Fruit fly (Drosophila melanogaster) whole organism, prepupa: ENCODE measurements around the gene Dbct.

ENCODE experiments used
- Blimp-1 ChIP-seq: fragments of 200-800 bp; sonication (Bioruptor generic); optimal IDR thresholded peaks from 3 replicates; lab custom pipeline; 2017; ENCODE audit warnings: missing biosample characterization, missing genetic modification characterization, mild to moderate bottlenecking, moderate library complexity, missing genetic modification reagents
- CG11294 ChIP-seq: fragments of 200-800 bp; sonication (Bioruptor generic); IDR thresholded peaks from 2 replicates; pipeline ENCODE4 v1.3.6; 2022; ENCODE audit warnings: missing biosample characterization, missing genetic modification characterization
- CG15336 ChIP-seq: fragments of 200-800 bp; sonication (Bioruptor generic); IDR thresholded peaks from 2 replicates; pipeline ENCODE4 v1.3.6; 2022; ENCODE audit warnings: missing biosample characterization, missing genetic modification characterization
- CG16779 ChIP-seq: fragments of 200-800 bp; sonication (Bioruptor generic); optimal IDR thresholded peaks from 3 replicates; lab custom pipeline; 2017; ENCODE audit warnings: missing biosample characterization, mild to moderate bottlenecking, missing genetic modification characterization
- CG31627 ChIP-seq: fragments of 200-800 bp; sonication (Bioruptor generic); optimal IDR thresholded peaks from 3 replicates; lab custom pipeline; 2016; ENCODE audit warnings: missing biosample characterization, missing genetic modification characterization
- CG3919 ChIP-seq: fragments of 200-800 bp; sonication (Bioruptor generic); optimal IDR thresholded peaks from 3 replicates; lab custom pipeline; 2016; ENCODE audit warnings: missing biosample characterization, missing genetic modification characterization
- CG6163 ChIP-seq: fragments of 200-800 bp; sonication (Bioruptor generic); IDR thresholded peaks from 3 replicates; pipeline ENCODE4 v1.3.6; 2022; ENCODE audit warnings: missing biosample characterization, missing genetic modification characterization
- CG6276 ChIP-seq: fragments of 200-800 bp; sonication (Bioruptor generic); optimal IDR thresholded peaks from 2 replicates; lab custom pipeline; 2017; ENCODE audit warnings: missing biosample characterization, mild to moderate bottlenecking, missing genetic modification characterization
- CG6792 ChIP-seq: fragments of 200-800 bp; sonication (Bioruptor generic); optimal IDR thresholded peaks from 3 replicates; lab custom pipeline; 2016; ENCODE audit warnings: missing biosample characterization, missing genetic modification characterization
- CG6808 ChIP-seq: fragments of 200-800 bp; sonication (Bioruptor generic); optimal IDR thresholded peaks from 3 replicates; lab custom pipeline; 2017; ENCODE audit warnings: missing biosample characterization, missing genetic modification characterization, mild to moderate bottlenecking, moderate library complexity, missing genetic modification reagents
- CG6854 ChIP-seq: fragments of 200-800 bp; sonication (Bioruptor generic); optimal IDR thresholded peaks from 2 replicates; lab custom pipeline; 2017; ENCODE audit warnings: missing biosample characterization, mild to moderate bottlenecking, missing genetic modification characterization
- CG8119 ChIP-seq: fragments of 200-800 bp; sonication (Bioruptor generic); IDR thresholded peaks from 3 replicates; pipeline ENCODE4 v1.3.6; 2022; ENCODE audit warnings: missing biosample characterization, missing genetic modification characterization
- CG9139 ChIP-seq: fragments of 200-800 bp; sonication (Bioruptor generic); optimal IDR thresholded peaks from 3 replicates; lab custom pipeline; 2017; ENCODE audit warnings: missing biosample characterization, mild to moderate bottlenecking, missing genetic modification characterization
- Eip75B ChIP-seq: fragments of 200-800 bp; sonication (Bioruptor generic); optimal IDR thresholded peaks from 3 replicates; lab custom pipeline; 2016; ENCODE audit warnings: missing biosample characterization, missing genetic modification characterization
- Eip78C ChIP-seq: fragments of 200-800 bp; sonication (Bioruptor generic); peaks from one replicate; lab custom pipeline; 2016; ENCODE audit warnings: missing biosample characterization, missing genetic modification characterization
- Eip93F ChIP-seq: fragments of 200-800 bp; sonication (Bioruptor generic); optimal IDR thresholded peaks from 2 replicates; lab custom pipeline; 2016; ENCODE audit warnings: missing biosample characterization, mild to moderate bottlenecking, missing genetic modification characterization
- Hr38 ChIP-seq: sonication (Bioruptor generic); optimal IDR thresholded peaks from 2 replicates; lab custom pipeline; 2016; ENCODE audit warnings: missing biosample characterization, missing genetic modification characterization
- Hr39 ChIP-seq: fragments of 200-800 bp; sonication (Bioruptor generic); optimal IDR thresholded peaks from 2 replicates; lab custom pipeline; 2016; ENCODE audit warnings: missing biosample characterization, missing genetic modification characterization
- Hr4 ChIP-seq: fragments of 200-800 bp; sonication (Bioruptor generic); optimal IDR thresholded peaks from 3 replicates; lab custom pipeline; 2016; ENCODE audit warnings: missing biosample characterization, missing genetic modification characterization
- Lpt ChIP-seq: fragments of 200-800 bp; sonication (Bioruptor generic); optimal IDR thresholded peaks from 3 replicates; lab custom pipeline; 2016; ENCODE audit warnings: missing biosample characterization, missing genetic modification characterization
- OdsH ChIP-seq: fragments of 200-800 bp; sonication (Bioruptor generic); optimal IDR thresholded peaks from 3 replicates; lab custom pipeline; 2016; ENCODE audit warnings: missing biosample characterization, missing genetic modification characterization
- Sox14 ChIP-seq: fragments of 200-800 bp; sonication (Bioruptor generic); optimal IDR thresholded peaks from 3 replicates; lab custom pipeline; 2016; ENCODE audit warnings: missing biosample characterization, missing genetic modification characterization
- achi ChIP-seq: fragments of 200-800 bp; sonication (Bioruptor generic); optimal IDR thresholded peaks from 3 replicates; lab custom pipeline; 2016; ENCODE audit warnings: missing biosample characterization, missing genetic modification characterization
- acj6 ChIP-seq: fragments of 200-800 bp; sonication (Bioruptor generic); optimal IDR thresholded peaks from 3 replicates; lab custom pipeline; 2016; ENCODE audit warnings: missing biosample characterization, missing genetic modification characterization
- dac ChIP-seq: fragments of 200-800 bp; sonication (Bioruptor generic); optimal IDR thresholded peaks from 2 replicates; lab custom pipeline; 2017; ENCODE audit warnings: missing biosample characterization, mild to moderate bottlenecking, missing genetic modification characterization
- dsx ChIP-seq: fragments of 200-800 bp; optimal IDR thresholded peaks from 3 replicates; lab custom pipeline; 2019; ENCODE audit warnings: missing biosample characterization, mild to moderate bottlenecking, missing genetic modification characterization, moderate library complexity; ENCODE audit not compliant: poor library complexity, severe bottlenecking
- esn ChIP-seq: fragments of 200-800 bp; sonication (Bioruptor generic); optimal IDR thresholded peaks from 2 replicates; lab custom pipeline; 2016; ENCODE audit warnings: missing biosample characterization, mild to moderate bottlenecking, missing genetic modification characterization, moderate library complexity
- fd85E ChIP-seq: fragments of 200-800 bp; sonication (Bioruptor generic); optimal IDR thresholded peaks from 3 replicates; lab custom pipeline; 2016; ENCODE audit warnings: missing biosample characterization, missing genetic modification characterization
- fkh ChIP-seq: fragments of 200-800 bp; sonication (Bioruptor generic); optimal IDR thresholded peaks from 3 replicates; lab custom pipeline; 2017; ENCODE audit warnings: missing biosample characterization, mild to moderate bottlenecking, missing genetic modification characterization, moderate library complexity
- lz ChIP-seq: fragments of 200-800 bp; sonication (Bioruptor generic); optimal IDR thresholded peaks from 3 replicates; lab custom pipeline; 2016; ENCODE audit warnings: missing biosample characterization, missing genetic modification characterization
- spab ChIP-seq: fragments of 200-800 bp; sonication (Bioruptor generic); optimal IDR thresholded peaks from 2 replicates; lab custom pipeline; 2017; ENCODE audit warnings: missing biosample characterization, mild to moderate bottlenecking, missing genetic modification characterization, missing genetic modification reagents
- svp ChIP-seq: fragments of 200-800 bp; sonication (Bioruptor generic); peaks from one replicate; lab custom pipeline; 2016; ENCODE audit warnings: missing biosample characterization, missing genetic modification characterization
- topi ChIP-seq: fragments of 200-800 bp; sonication (Bioruptor generic); optimal IDR thresholded peaks from 3 replicates; lab custom pipeline; 2016; ENCODE audit warnings: missing biosample characterization, missing genetic modification characterization
- vri ChIP-seq: fragments of 200-800 bp; sonication (Bioruptor generic); optimal IDR thresholded peaks from 3 replicates; lab custom pipeline; 2016; ENCODE audit warnings: missing biosample characterization, mild to moderate bottlenecking, missing genetic modification characterization

Gene Dbct

dm6 chrX:15043700-15044225, 42.2 kb upstream of the Dbct start, which contains the start of gene CG5541 (continued):
- TF ChIP-seq esn (GFP tag; lab: Kevin White, UChicago) (peak; percentile 48), CG6854 (no peak), CG11294 (GFP tag; lab: Robert Waterston, UW) (no peak), CG3919 (peak; percentile 20), spab (GFP tag; lab: Kevin White, UChicago) (peak; percentile 27), CG9139 (GFP tag; lab: Kevin White, UChicago) (no peak), CG8119 (GFP tag; lab: Robert Waterston, UW) (no peak), acj6 (GFP tag; lab: Kevin White, UChicago) (peak; percentile 14), Blimp-1 (GFP tag; lab: Kevin White, UChicago) (no peak), Eip75B (peak; percentile 31), fd85E (GFP tag; lab: Kevin White, UChicago) (no peak), Hr38 (GFP tag; lab: Kevin White, UChicago) (no peak), Hr4 (GFP tag; lab: Kevin White, UChicago) (no peak), dsx (GFP tag; lab: Kevin White, UChicago) (peak; percentile 18), CG31627 (GFP tag; lab: Kevin White, UChicago) (no peak), dac (GFP tag; lab: Kevin White, UChicago) (no peak), Lpt (GFP tag; lab: Kevin White, UChicago) (no peak), Sox14 (GFP tag; lab: Kevin White, UChicago) (no peak), CG6276 (no peak), Hr39 (no peak)

dm6 chrX:15045608-15046007, 40.3 kb upstream of the Dbct start:
- TF ChIP-seq CG15336 (GFP tag; lab: Robert Waterston, UW) (no peak), Eip93F (GFP tag; lab: Kevin White, UChicago) (peak; percentile 6), vri (GFP tag; lab: Kevin White, UChicago) (peak; percentile 60), CG6854 (peak; percentile 12), Eip78C (peak; percentile 13), fkh (GFP tag; lab: Kevin White, UChicago) (peak; percentile 11)
- TF ChIP-seq, all 60 proteins: peak for 5

dm6 chrX:15048713-15049112, 37.2 kb upstream of the Dbct start:
- TF ChIP-seq CG6808 (GFP tag; lab: Kevin White, UChicago) (no peak), CG6163 (peak; percentile 74; the same call in 2 of the 3 replicates), Sox14 (GFP tag; lab: Kevin White, UChicago) (peak; percentile 25), svp (GFP tag; lab: Kevin White, UChicago) (peak; percentile 66), topi (GFP tag; lab: Kevin White, UChicago) (no peak)

dm6 chrX:15062619-15063018, 23.3 kb upstream of the Dbct start:
- no peak for TF ChIP-seq CG31627 (GFP tag; lab: Kevin White, UChicago)
- TF ChIP-seq CG6163: 0 out of 3 replicates have a peak, but pooled peaks have one; percentile 17
- TF ChIP-seq, all 60 proteins: peak for 1

- TF ChIP-seq svp (GFP tag; lab: Kevin White, UChicago) (peak; percentile 84), CG6163 (peak; percentile 9; the same call in 1 of the 3 replicates), achi (GFP tag; lab: Kevin White, UChicago) (peak; percentile 100), CG16779 (no peak), CG6792 (GFP tag; lab: Kevin White, UChicago) (no peak), esn (GFP tag; lab: Kevin White, UChicago) (peak; percentile 13), OdsH (peak; percentile 6), Eip75B (no peak), Eip78C (peak; percentile 73), lz (GFP tag; lab: Kevin White, UChicago) (peak; percentile 24), CG3919 (peak; percentile 6), dsx (GFP tag; lab: Kevin White, UChicago) (peak; percentile 77), Sox14 (GFP tag; lab: Kevin White, UChicago) (peak; percentile 45)
Measured at dm6 chrX:15063404-15064062, 22.4 kb upstream of the Dbct start, which contains the start of the genes hiw and ND-B18. TSS of gene hiw (minus strand) at chrX:15063429. TSS of gene ND-B18 (plus strand) at chrX:15063733.
